Fruit fly (Drosophila melanogaster): ENCODE data around the gene Phb1.

The Phb1 gene

DNA sequence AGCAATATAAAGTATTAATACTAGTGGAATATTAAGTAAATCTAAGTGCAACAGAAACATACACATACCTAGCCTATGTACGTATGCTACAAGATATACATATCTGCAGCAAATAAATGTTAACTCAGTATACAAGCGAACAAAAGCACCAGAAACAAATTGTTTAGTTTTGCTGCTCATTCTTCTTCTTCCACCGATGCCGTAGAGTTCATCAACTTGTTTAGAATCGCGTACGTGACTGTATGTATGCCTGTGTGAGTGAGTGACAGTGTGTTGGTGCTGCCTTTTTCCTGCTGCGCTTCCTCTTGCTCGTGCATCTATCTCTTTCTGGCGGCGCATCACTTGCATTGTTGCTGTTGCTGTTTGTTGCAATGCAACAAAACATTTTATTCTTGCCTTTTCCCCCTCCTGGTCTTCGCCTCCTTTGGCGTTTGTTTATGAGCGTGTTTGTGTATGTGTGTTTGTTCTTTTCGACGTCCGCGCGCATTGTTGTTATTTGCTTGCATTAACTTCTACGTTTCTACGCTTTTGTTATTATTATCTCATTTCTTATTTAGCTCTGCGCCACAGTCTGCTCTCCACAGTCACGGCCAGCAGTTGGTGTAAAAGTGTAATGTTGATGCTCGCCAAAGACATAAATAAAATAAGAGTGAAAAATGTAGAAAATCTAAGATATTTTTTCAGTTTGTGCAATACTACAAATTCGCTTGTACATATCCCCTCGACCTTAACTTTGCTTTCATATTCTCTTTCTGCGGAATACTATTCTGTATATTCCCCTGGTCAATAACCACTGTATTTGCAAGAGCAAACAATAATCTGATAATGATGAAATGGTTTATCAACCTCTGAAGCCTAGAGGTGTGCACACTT is 35.2 kb upstream of the Phb1 start:
- TF ChIP-seq Dll (optimal IDR thresholded peaks at IDR 0.05), result no peak
- peak; percentile 48 to 86 for TF ChIP-seq EcR (GFP tag; optimal IDR thresholded peaks at IDR 0.05)
- TF ChIP-seq psq (optimal IDR thresholded peaks at IDR 0.05), result no peak
- no peak for TF ChIP-seq CG8478 (optimal IDR thresholded peaks at IDR 0.05)

dm6 chr2L:19158005-19158666 is 34.5 kb upstream of the Phb1 start:
- TF ChIP-seq pan (optimal IDR thresholded peaks at IDR 0.05), result no peak
- TF ChIP-seq Dll (optimal IDR thresholded peaks at IDR 0.05), result peak; percentile 82
- peak; percentile 32 to 86 for TF ChIP-seq EcR (GFP tag; optimal IDR thresholded peaks at IDR 0.05)

DNA sequence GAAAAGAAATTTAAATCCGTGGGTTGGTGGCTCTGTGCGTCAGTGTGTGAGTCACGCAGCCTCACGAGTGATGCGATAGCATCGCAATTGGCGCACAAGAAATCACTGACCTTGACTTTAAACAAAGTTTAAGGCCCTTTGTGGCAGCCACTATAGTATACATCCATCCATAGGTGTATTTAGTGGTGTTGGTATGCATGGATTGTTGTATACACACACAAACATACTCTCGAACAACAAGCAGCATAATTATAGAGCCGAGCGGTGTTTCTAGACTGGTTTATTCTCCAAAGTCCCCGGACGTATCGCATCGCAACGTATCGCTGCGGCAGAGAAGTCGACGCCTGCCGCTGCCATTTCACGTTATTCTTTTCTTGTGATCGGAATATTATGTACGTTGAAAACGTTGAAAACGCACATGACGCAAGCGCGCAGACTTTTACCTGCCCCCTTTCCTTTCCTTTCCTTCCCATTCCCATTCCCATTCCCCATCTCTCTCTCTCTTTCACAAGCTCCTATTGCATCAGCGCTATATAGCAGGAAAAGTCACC is 33.1 kb upstream of the Phb1 start:
- TF ChIP-seq pan (optimal IDR thresholded peaks at IDR 0.05) (no peak), EcR (GFP tag; optimal IDR thresholded peaks at IDR 0.05) (peak in 1 of 2 experiments; percentile 81)

dm6 chr2L:19155937-19156736 is 32.5 kb upstream of the Phb1 start:
- no peak for TF ChIP-seq usp (GFP tag; optimal IDR thresholded peaks at IDR 0.05)
- no peak for TF ChIP-seq psq (optimal IDR thresholded peaks at IDR 0.05)
- TF ChIP-seq CG8478 (optimal IDR thresholded peaks at IDR 0.05), result no peak
- TF ChIP-seq pan (optimal IDR thresholded peaks at IDR 0.05), result no peak
- peak in 1 of 2 experiments; percentile 67 for TF ChIP-seq EcR (GFP tag; optimal IDR thresholded peaks at IDR 0.05)

- TF ChIP-seq usp (GFP tag; optimal IDR thresholded peaks at IDR 0.05) (no peak), EcR (GFP tag; optimal IDR thresholded peaks at IDR 0.05) (peak in 1 of 2 experiments; percentile 52)
These were observed 31.3 kb upstream of the Phb1 start for dm6 chr2L:19154893-19155389.

- TF ChIP-seq psq (optimal IDR thresholded peaks at IDR 0.05), result no peak
- no peak for TF ChIP-seq CG8478 (optimal IDR thresholded peaks at IDR 0.05)
- no peak for TF ChIP-seq EcR (GFP tag; optimal IDR thresholded peaks at IDR 0.05)
These were observed 23.0 kb upstream of the Phb1 start for dm6 chr2L:19146645-19147044.

- TF ChIP-seq pan (optimal IDR thresholded peaks at IDR 0.05), result no peak
- TF ChIP-seq CG8478 (optimal IDR thresholded peaks at IDR 0.05), result no peak
- no peak for TF ChIP-seq usp (GFP tag; optimal IDR thresholded peaks at IDR 0.05)
- no peak for TF ChIP-seq EcR (GFP tag; optimal IDR thresholded peaks at IDR 0.05)
- no peak for TF ChIP-seq psq (optimal IDR thresholded peaks at IDR 0.05)
- TF ChIP-seq Dll (optimal IDR thresholded peaks at IDR 0.05), result no peak
These were observed 22.4 kb upstream of the Phb1 start for dm6 chr2L:19146047-19146446.

dm6 chr2L:19144115-19144514 is 20.4 kb upstream of the Phb1 start:
- no peak for TF ChIP-seq EcR (GFP tag; optimal IDR thresholded peaks at IDR 0.05)
- TF ChIP-seq Dll (optimal IDR thresholded peaks at IDR 0.05), result no peak
- TF ChIP-seq psq (optimal IDR thresholded peaks at IDR 0.05), result no peak
- TF ChIP-seq usp (GFP tag; optimal IDR thresholded peaks at IDR 0.05), result no peak
- no peak for TF ChIP-seq pan (optimal IDR thresholded peaks at IDR 0.05)

- TF ChIP-seq EcR (GFP tag; optimal IDR thresholded peaks at IDR 0.05) (peak; percentile 85), usp (GFP tag; optimal IDR thresholded peaks at IDR 0.05) (no peak), psq (optimal IDR thresholded peaks at IDR 0.05) (no peak), pan (optimal IDR thresholded peaks at IDR 0.05) (no peak), CG8478 (optimal IDR thresholded peaks at IDR 0.05) (peak; percentile 31), Dll (optimal IDR thresholded peaks at IDR 0.05) (no peak)
These were observed 18.7 kb upstream of the Phb1 start for dm6 chr2L:19142176-19142870.

dm6 chr2L:19141435-19142126 is 17.9 kb upstream of the Phb1 start:
- TF ChIP-seq Dll (optimal IDR thresholded peaks at IDR 0.05), result peak; percentile 49
- no peak for TF ChIP-seq EcR (GFP tag; optimal IDR thresholded peaks at IDR 0.05)
- TF ChIP-seq CG8478 (optimal IDR thresholded peaks at IDR 0.05), result no peak
- TF ChIP-seq usp (GFP tag; optimal IDR thresholded peaks at IDR 0.05), result no peak

DNA sequence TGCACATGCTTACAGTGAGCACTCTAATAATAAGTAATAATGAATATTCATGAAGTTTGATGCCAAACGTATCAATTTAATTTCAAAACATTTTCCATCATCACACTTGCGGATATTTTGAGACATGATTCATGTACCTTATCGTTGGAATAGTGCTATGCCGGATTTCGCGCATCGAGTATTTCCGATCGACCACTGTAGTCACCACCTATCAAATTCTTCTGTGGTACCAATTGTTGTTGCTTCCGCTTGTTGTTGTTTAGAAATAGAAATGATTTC is 17.3 kb upstream of the Phb1 start:
- no peak for TF ChIP-seq usp (GFP tag; optimal IDR thresholded peaks at IDR 0.05)
- TF ChIP-seq pan (optimal IDR thresholded peaks at IDR 0.05), result no peak
- TF ChIP-seq CG8478 (optimal IDR thresholded peaks at IDR 0.05), result no peak
- no peak for TF ChIP-seq EcR (GFP tag; optimal IDR thresholded peaks at IDR 0.05)
- TF ChIP-seq psq (optimal IDR thresholded peaks at IDR 0.05), result no peak
- no peak for TF ChIP-seq Dll (optimal IDR thresholded peaks at IDR 0.05)
